Worm (Caenorhabditis elegans) whole organism, L3 larva: ENCODE measurements around the gene F22B5.4.

Experiments
- R02D3.7 ChIP-seq: fragments of 150-350 bp; optimal IDR thresholded peaks from 2 replicates; lab custom pipeline; 2014; ENCODE audit warnings: missing biosample characterization, missing genetic modification characterization
- aly-2 ChIP-seq: fragments of 150-350 bp; optimal IDR thresholded peaks from 2 replicates; lab custom pipeline; 2014; ENCODE audit warnings: missing biosample characterization, missing genetic modification characterization
- ama-1 ChIP-seq: fragments of 150-350 bp; optimal IDR thresholded peaks from 2 replicates; lab custom pipeline; 2018
- ceh-82 ChIP-seq: fragments of 150-350 bp; optimal IDR thresholded peaks from 2 replicates; lab custom pipeline; 2014; ENCODE audit warnings: missing biosample characterization, missing genetic modification characterization
- daf-12 ChIP-seq: fragments of 150-350 bp; optimal IDR thresholded peaks from 2 replicates; lab custom pipeline; 2014; ENCODE audit warnings: missing biosample characterization, missing genetic modification reagents, missing genetic modification characterization
- egl-27 ChIP-seq: sonication (generic microtip); optimal IDR thresholded peaks from 4 replicates; lab custom pipeline; 2017; ENCODE audit warnings: missing biosample characterization, missing genetic modification reagents, missing genetic modification characterization
- egl-5 ChIP-seq: fragments of 150-350 bp; optimal IDR thresholded peaks from 2 replicates; lab custom pipeline; 2017; ENCODE audit warnings: missing biosample characterization, missing genetic modification reagents, missing genetic modification characterization, inconsistent platforms
- elt-1 ChIP-seq: fragments of 150-350 bp; optimal IDR thresholded peaks from 2 replicates; lab custom pipeline; 2014; ENCODE audit warnings: missing biosample characterization, missing genetic modification characterization
- elt-2 ChIP-seq: sonication (generic microtip); optimal IDR thresholded peaks from 2 replicates; lab custom pipeline; 2016; ENCODE audit warnings: missing genetic modification reagents, mild to moderate bottlenecking, missing genetic modification characterization, missing compliant biosample characterization
- elt-3 ChIP-seq, 3 experiments: fragments of 150-350 bp in 1 of 3; sonication (generic microtip) in 2 of 3; optimal IDR thresholded peaks; 2 replicates in 2 of 3; 4 replicates in 1 of 3; lab custom pipeline; 2014 to 2017; ENCODE audit warnings: missing biosample characterization in 3 of 3, missing genetic modification characterization in 3 of 3
- fkh-2 ChIP-seq: fragments of 150-350 bp; optimal IDR thresholded peaks from 2 replicates; lab custom pipeline; 2014; ENCODE audit warnings: missing biosample characterization, missing genetic modification reagents, missing genetic modification characterization
- fos-1 ChIP-seq: fragments of 150-350 bp; optimal IDR thresholded peaks from 2 replicates; lab custom pipeline; 2014; ENCODE audit warnings: missing biosample characterization, missing genetic modification characterization
- hmg-11 ChIP-seq: sonication (generic microtip); optimal IDR thresholded peaks from 2 replicates; lab custom pipeline; 2016; ENCODE audit warnings: missing genetic modification characterization, missing compliant biosample characterization
- jun-1 ChIP-seq: fragments of 150-350 bp; optimal IDR thresholded peaks from 2 replicates; lab custom pipeline; 2014; ENCODE audit warnings: missing biosample characterization, missing genetic modification reagents, missing genetic modification characterization
- lin-39 ChIP-seq: fragments of 150-350 bp; optimal IDR thresholded peaks from 2 replicates; lab custom pipeline; 2018; ENCODE audit warnings: missing biosample characterization, missing genetic modification reagents, missing genetic modification characterization
- lsy-12 ChIP-seq: sonication (generic microtip); optimal IDR thresholded peaks from 2 replicates; lab custom pipeline; 2016; ENCODE audit warnings: mild to moderate bottlenecking, missing genetic modification characterization, missing compliant biosample characterization
- mdl-1 ChIP-seq: fragments of 150-350 bp; optimal IDR thresholded peaks from 2 replicates; lab custom pipeline; 2014; ENCODE audit warnings: missing biosample characterization, missing genetic modification characterization
- mml-1 ChIP-seq: fragments of 150-350 bp; sonication (generic microtip); optimal IDR thresholded peaks from 3 replicates; lab custom pipeline; 2014; ENCODE audit warnings: missing biosample characterization, missing genetic modification characterization
- nhr-23 ChIP-seq: fragments of 150-350 bp; optimal IDR thresholded peaks from 2 replicates; lab custom pipeline; 2014; ENCODE audit warnings: missing biosample characterization, missing genetic modification reagents, missing genetic modification characterization
- nhr-237 ChIP-seq: fragments of 150-350 bp; optimal IDR thresholded peaks from 2 replicates; lab custom pipeline; 2014; ENCODE audit warnings: missing biosample characterization, missing genetic modification characterization
- nhr-25 ChIP-seq: sonication (generic microtip); optimal IDR thresholded peaks from 2 replicates; lab custom pipeline; 2017; ENCODE audit warnings: missing biosample characterization, missing genetic modification characterization
- nhr-76 ChIP-seq: fragments of 150-350 bp; sonication (generic microtip); optimal IDR thresholded peaks from 5 replicates; lab custom pipeline; 2014; ENCODE audit warnings: missing biosample characterization, missing genetic modification characterization
- pha-4 ChIP-seq: fragments of 150-350 bp; optimal IDR thresholded peaks from 2 replicates; lab custom pipeline; 2014; ENCODE audit warnings: missing biosample characterization, missing genetic modification reagents, missing genetic modification characterization
- pqm-1 ChIP-seq: fragments of 150-350 bp; optimal IDR thresholded peaks from 2 replicates; lab custom pipeline; 2017; ENCODE audit warnings: missing biosample characterization, missing genetic modification characterization, inconsistent platforms
- sea-2 ChIP-seq: fragments of 150-350 bp; sonication (generic microtip); optimal IDR thresholded peaks from 4 replicates; lab custom pipeline; 2014; ENCODE audit warnings: missing biosample characterization, missing genetic modification reagents, missing genetic modification characterization
- skn-1 ChIP-seq: fragments of 150-350 bp; optimal IDR thresholded peaks from 2 replicates; lab custom pipeline; 2014; ENCODE audit warnings: missing biosample characterization, missing genetic modification characterization
- snpc-4 ChIP-seq: fragments of 150-350 bp; optimal IDR thresholded peaks from 2 replicates; lab custom pipeline; 2014; ENCODE audit warnings: missing biosample characterization, missing genetic modification characterization
- tbx-2 ChIP-seq: sonication (generic microtip); optimal IDR thresholded peaks from 2 replicates; lab custom pipeline; 2016; ENCODE audit warnings: mild to moderate bottlenecking, missing genetic modification characterization, missing compliant biosample characterization
- ztf-4 ChIP-seq: fragments of 150-350 bp; optimal IDR thresholded peaks from 2 replicates; lab custom pipeline; 2014; ENCODE audit warnings: missing biosample characterization, missing genetic modification characterization

The F22B5.4 gene

DNA sequence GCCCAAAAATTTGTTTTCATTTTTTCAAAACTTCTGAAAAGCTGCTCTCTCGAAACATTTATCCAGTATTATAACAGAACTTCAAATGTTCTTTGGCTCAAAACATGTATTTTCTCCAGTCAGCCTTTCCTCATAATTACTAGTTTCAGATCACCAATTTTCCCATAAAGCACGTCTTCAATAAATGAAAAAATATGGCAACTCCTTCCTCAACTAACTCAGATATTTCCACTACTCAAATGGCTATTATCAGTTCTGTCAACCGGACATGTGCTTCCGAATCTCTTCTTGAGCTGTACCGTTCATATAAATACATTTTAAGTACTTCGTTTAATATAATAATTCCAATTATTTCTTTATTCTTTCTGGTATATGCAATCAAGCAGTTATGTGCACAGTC is 42.0 kb upstream of the F22B5.4 start, which contains the start of gene sra-13:
Gene sra-13 (plus strand): TSS at position 195 of the 400 bp plus-strand sequence.
- no peak for TF ChIP-seq pqm-1 (tag; lab: Kevin White, UChicago)
- TF ChIP-seq daf-12 (tag; lab: Kevin White, UChicago): no peak
- TF ChIP-seq skn-1: no peak
- TF ChIP-seq fkh-2 (tag; lab: Kevin White, UChicago): no peak
- TF ChIP-seq aly-2 (tag; lab: Kevin White, UChicago): no peak
- no peak for TF ChIP-seq pha-4 (tag; lab: Kevin White, UChicago)
- no peak for TF ChIP-seq tbx-2 (tag; lab: Kevin White, UChicago)
- no peak for TF ChIP-seq fos-1
- TF ChIP-seq ama-1 (lab: Kevin White, UChicago): no peak
- no peak for TF ChIP-seq snpc-4 (tag; lab: Kevin White, UChicago)
- TF ChIP-seq mdl-1 (tag; lab: Kevin White, UChicago): no peak
- no peak for TF ChIP-seq nhr-237
- TF ChIP-seq nhr-23 (tag; lab: Kevin White, UChicago): no peak
- no peak for TF ChIP-seq elt-2 (tag; lab: Kevin White, UChicago)
- no peak for TF ChIP-seq sea-2
- no peak for TF ChIP-seq nhr-25 (tag; lab: Kevin White, UChicago)
- no peak for TF ChIP-seq elt-3 (tag; optimal IDR thresholded peaks at IDR 0.05; lab: Kevin White, UChicago)
- no peak for TF ChIP-seq ceh-82 (tag; lab: Kevin White, UChicago)
- no peak for TF ChIP-seq lsy-12 (tag; lab: Kevin White, UChicago)

DNA sequence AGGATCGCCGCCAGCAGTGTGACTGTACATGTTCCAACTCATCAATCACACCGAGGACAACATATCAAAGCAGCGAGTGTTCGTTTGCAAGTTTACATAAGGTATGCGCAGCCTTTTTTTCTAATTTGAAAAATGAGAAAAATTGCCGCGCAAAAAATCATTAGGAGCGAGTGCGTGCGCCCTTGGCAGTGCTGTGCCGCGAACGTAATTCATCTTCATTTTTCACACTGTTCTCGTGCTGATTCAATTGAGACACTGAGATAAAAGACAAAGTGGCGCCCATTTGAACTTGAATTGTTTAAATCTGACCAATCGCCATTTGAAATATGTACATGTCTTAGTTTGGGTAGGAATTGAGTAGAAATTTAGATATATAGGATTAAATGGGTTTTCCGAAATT is 40.0 kb upstream of the F22B5.4 start:
- no peak for TF ChIP-seq egl-5 (tag; lab: Kevin White, UChicago)
- TF ChIP-seq pha-4 (tag; lab: Kevin White, UChicago): no peak
- peak; percentile 50 for TF ChIP-seq nhr-25 (tag; lab: Kevin White, UChicago)
- peak; percentile 64 for TF ChIP-seq lin-39 (tag; lab: Kevin White, UChicago)
- no peak for TF ChIP-seq elt-1 (tag; lab: Kevin White, UChicago)

DNA sequence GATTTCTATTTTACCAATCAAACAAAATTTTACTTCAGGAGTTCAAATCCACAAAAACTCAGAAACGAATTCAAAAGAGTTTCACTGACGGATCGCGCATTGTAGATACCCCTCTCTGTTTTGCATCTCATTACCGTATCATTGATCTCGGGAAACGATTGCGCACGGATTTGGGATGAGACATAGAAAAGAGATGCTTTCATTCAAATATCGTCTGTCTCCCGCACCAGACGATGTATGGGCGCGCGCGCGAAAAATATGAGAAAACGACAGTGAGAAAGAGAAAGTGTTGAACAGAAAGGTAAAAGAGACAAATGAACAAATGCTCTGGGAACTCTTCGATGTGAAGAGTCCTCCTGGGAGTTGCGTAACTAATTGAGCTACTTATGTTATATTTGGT is 38.5 kb upstream of the F22B5.4 start:
- TF ChIP-seq nhr-25 (tag; lab: Kevin White, UChicago): no peak
- TF ChIP-seq egl-5 (tag; lab: Kevin White, UChicago): no peak
- no peak for TF ChIP-seq ztf-4 (tag; lab: Kevin White, UChicago)
- no peak for TF ChIP-seq daf-12 (tag; lab: Kevin White, UChicago)
- TF ChIP-seq hmg-11: no peak
- no peak for TF ChIP-seq mml-1

DNA sequence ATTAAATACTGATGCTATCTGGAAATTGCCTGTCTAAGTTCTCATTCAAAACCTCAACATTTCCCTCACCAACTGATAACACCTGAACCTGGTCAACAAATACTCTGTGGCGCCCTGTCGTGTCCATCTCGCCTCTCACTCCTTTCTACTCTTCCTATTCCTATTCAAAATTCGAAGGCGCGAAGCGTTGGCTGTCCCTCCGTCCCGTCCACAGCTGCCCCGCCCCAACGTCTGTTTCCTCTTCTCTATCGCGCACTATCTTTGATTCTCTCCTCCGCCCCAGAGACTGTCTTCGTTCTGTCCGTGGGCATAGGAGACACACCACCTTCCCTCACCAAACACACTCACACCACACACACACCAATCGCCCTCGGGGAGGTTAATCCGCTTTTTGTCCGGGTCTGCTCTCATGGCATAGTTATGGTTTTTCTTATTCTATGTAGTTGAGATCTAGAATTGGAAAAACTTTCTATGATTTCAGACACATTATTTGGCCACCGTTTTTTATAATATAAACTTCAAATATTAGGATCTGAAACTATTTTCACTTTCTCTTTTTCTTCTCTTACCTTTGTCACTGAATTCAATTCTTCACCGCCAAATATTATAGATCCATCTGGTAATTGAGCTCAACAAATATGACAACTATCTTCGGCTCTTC is 37.3 kb upstream of the F22B5.4 start, which contains the start of gene efl-3:
Gene efl-3 (plus strand): TSS at position 611 of the 661 bp plus-strand sequence.
- no peak for TF ChIP-seq lsy-12 (tag; lab: Kevin White, UChicago)
- no peak for TF ChIP-seq elt-1 (tag; lab: Kevin White, UChicago)
- no peak for TF ChIP-seq jun-1 (tag; lab: Kevin White, UChicago)
- TF ChIP-seq elt-2 (tag; lab: Kevin White, UChicago): peak; percentile 37
- TF ChIP-seq pha-4 (tag; lab: Kevin White, UChicago): no peak
- TF ChIP-seq skn-1: no peak
- no peak for TF ChIP-seq R02D3.7 (tag; lab: Kevin White, UChicago)
- TF ChIP-seq egl-27: no peak
- no peak for TF ChIP-seq fos-1
- peak; percentile 16 for TF ChIP-seq pqm-1 (tag; lab: Kevin White, UChicago)
- TF ChIP-seq ceh-82 (tag; lab: Kevin White, UChicago): no peak

DNA sequence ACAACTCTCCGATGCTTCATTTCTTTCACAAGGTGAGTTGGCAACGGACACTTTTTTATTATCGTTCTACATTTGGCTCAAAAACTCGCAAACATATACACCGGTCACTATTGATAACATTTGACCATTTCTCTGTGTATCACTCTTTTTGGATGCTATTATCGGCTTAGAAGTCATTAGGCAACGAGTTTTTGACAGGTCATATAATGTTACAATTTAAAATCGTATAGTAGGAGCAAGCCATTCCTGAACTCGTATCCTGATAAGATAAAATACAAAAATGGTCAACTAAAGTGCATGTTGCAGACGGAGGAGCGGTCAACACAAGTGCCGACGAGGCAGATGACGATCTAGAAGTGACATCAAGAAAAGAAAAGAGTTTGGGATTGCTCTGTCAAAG is 36.6 kb upstream of the F22B5.4 start:
- TF ChIP-seq pqm-1 (tag; lab: Kevin White, UChicago) (peak; percentile 70), elt-1 (tag; lab: Kevin White, UChicago) (no peak), elt-2 (tag; lab: Kevin White, UChicago) (peak; percentile 33), pha-4 (tag; lab: Kevin White, UChicago) (peak; percentile 21), R02D3.7 (tag; lab: Kevin White, UChicago) (no peak)

DNA sequence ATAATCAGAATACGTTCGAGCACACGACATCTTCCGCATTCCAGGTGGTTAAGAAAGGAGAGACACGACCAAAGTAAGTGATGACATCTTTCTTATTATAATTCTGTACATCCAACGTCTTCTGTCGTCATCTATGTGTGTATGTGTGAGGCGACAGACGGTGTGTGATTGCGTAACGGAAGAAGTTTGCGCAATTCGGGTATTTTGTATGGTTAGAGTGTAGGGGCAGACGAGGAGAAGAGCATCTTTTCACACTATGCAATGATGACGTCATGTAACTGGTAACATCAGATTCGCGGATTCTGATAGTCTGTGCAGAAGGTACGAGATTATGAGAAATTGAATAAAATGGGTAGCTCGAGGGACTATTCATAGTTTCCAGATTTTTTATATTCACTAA is 34.5 kb upstream of the F22B5.4 start:
- TF ChIP-seq nhr-76 (tag; lab: Kevin White, UChicago): no peak
- no peak for TF ChIP-seq daf-12 (tag; lab: Kevin White, UChicago)
